Worm (Caenorhabditis elegans) whole organism, L4 larva: ENCODE measurements around the gene best-4.

Experiments
- F26F4.8 ChIP-seq: fragments of 200-800 bp; sonication (Bioruptor generic); conservative IDR thresholded peaks from 2 replicates; pipeline ENCODE4 v1.3.6; 2022; ENCODE audit warnings: missing genetic modification characterization, missing compliant biosample characterization
- F37D6.2 ChIP-seq: sonication (generic microtip); optimal IDR thresholded peaks from 2 replicates; lab custom pipeline; 2016; ENCODE audit warnings: mild to moderate bottlenecking, missing genetic modification characterization, missing compliant biosample characterization
- F49E8.2 ChIP-seq: sonication (generic microtip); optimal IDR thresholded peaks from 2 replicates; lab custom pipeline; 2016; ENCODE audit warnings: missing compliant biosample characterization, mild to moderate bottlenecking, missing genetic modification characterization, borderline replicate concordance
- T20F7.1 ChIP-seq: fragments of 200-800 bp; sonication (Bioruptor generic); optimal IDR thresholded peaks from 2 replicates; lab custom pipeline; 2018; ENCODE audit warnings: mild to moderate bottlenecking, missing genetic modification characterization, missing compliant biosample characterization
- T26A8.4 ChIP-seq: fragments of 200-800 bp; sonication (Bioruptor generic); IDR thresholded peaks from 2 replicates; pipeline ENCODE4 v1.3.6; 2022; ENCODE audit warnings: missing genetic modification characterization, missing compliant biosample characterization
- Y105C5A.15 ChIP-seq: fragments of 200-800 bp; sonication (Bioruptor generic); IDR thresholded peaks from 2 replicates; pipeline ENCODE4 v1.3.6; 2022; ENCODE audit warnings: missing genetic modification characterization, missing compliant biosample characterization
- Y48G9A.11 ChIP-seq: fragments of 200-800 bp; sonication (Bioruptor generic); IDR thresholded peaks from 2 replicates; pipeline ENCODE4 v1.3.6; 2022; ENCODE audit warnings: missing genetic modification reagents, missing genetic modification characterization, missing compliant biosample characterization
- Y75B8A.6 ChIP-seq: fragments of 200-800 bp; sonication (Bioruptor generic); IDR thresholded peaks from 2 replicates; pipeline ENCODE4 v1.3.6; 2022; ENCODE audit warnings: missing genetic modification reagents, missing genetic modification characterization, missing compliant biosample characterization
- ceh-44 ChIP-seq: fragments of 200-800 bp; sonication (Bioruptor generic); IDR thresholded peaks from 2 replicates; pipeline ENCODE4 v1.3.6; 2022; ENCODE audit warnings: missing genetic modification reagents, missing genetic modification characterization, missing compliant biosample characterization
- ceh-62 ChIP-seq: sonication (generic microtip); optimal IDR thresholded peaks from 2 replicates; lab custom pipeline; 2017; ENCODE audit warnings: missing biosample characterization, missing genetic modification characterization
- ces-1 ChIP-seq: fragments of 150-350 bp; sonication (generic microtip); optimal IDR thresholded peaks from 4 replicates; lab custom pipeline; 2014; ENCODE audit warnings: missing biosample characterization, missing genetic modification reagents, missing genetic modification characterization
- ctbp-1 ChIP-seq: fragments of 200-800 bp; sonication (Bioruptor generic); IDR thresholded peaks from 2 replicates; pipeline ENCODE4 v1.3.6; 2022; ENCODE audit warnings: missing genetic modification reagents, missing genetic modification characterization, missing compliant biosample characterization
- daf-19 ChIP-seq: fragments of 200-800 bp; sonication (Bioruptor generic); conservative IDR thresholded peaks from 2 replicates; pipeline ENCODE4 v1.3.6; 2022; ENCODE audit warnings: missing genetic modification characterization, missing compliant biosample characterization
- dmd-6 ChIP-seq: fragments of 200-800 bp; sonication (Bioruptor generic); IDR thresholded peaks from 2 replicates; pipeline ENCODE4 v1.3.6; 2022; ENCODE audit warnings: missing genetic modification reagents, missing genetic modification characterization, missing compliant biosample characterization
- dmd-8 ChIP-seq: fragments of 200-800 bp; sonication (Bioruptor generic); IDR thresholded peaks from 2 replicates; pipeline ENCODE4 v1.3.6; 2022; ENCODE audit warnings: missing genetic modification characterization, missing compliant biosample characterization
- fkh-10 ChIP-seq: fragments of 150-350 bp; optimal IDR thresholded peaks from 2 replicates; lab custom pipeline; 2014; ENCODE audit warnings: missing biosample characterization, missing genetic modification reagents, missing genetic modification characterization
- hlh-11 ChIP-seq: fragments of 200-800 bp; sonication (Bioruptor generic); optimal IDR thresholded peaks from 2 replicates; lab custom pipeline; 2018; ENCODE audit warnings: mild to moderate bottlenecking, missing genetic modification characterization, missing compliant biosample characterization
- hlh-30 ChIP-seq: sonication (generic microtip); optimal IDR thresholded peaks from 2 replicates; lab custom pipeline; 2017; ENCODE audit warnings: antibody characterized with exemption, mild to moderate bottlenecking, missing genetic modification characterization, missing compliant biosample characterization; ENCODE audit not compliant: insufficient read depth
- hmg-1.1 ChIP-seq: fragments of 200-800 bp; sonication (Bioruptor generic); IDR thresholded peaks from 2 replicates; pipeline ENCODE4 v1.3.6; 2022; ENCODE audit warnings: missing genetic modification reagents, missing genetic modification characterization, missing compliant biosample characterization
- lin-13 ChIP-seq: fragments of 150-350 bp; optimal IDR thresholded peaks from 2 replicates; lab custom pipeline; 2014; ENCODE audit warnings: missing biosample characterization, missing genetic modification reagents, missing genetic modification characterization
- lin-29 ChIP-seq: fragments of 200-800 bp; sonication (Bioruptor generic); IDR thresholded peaks from 2 replicates; pipeline ENCODE4 v1.3.6; 2022; ENCODE audit warnings: missing genetic modification reagents, missing genetic modification characterization, missing compliant biosample characterization
- lin-38 ChIP-seq: fragments of 200-800 bp; sonication (Bioruptor generic); IDR thresholded peaks from 2 replicates; pipeline ENCODE4 v1.3.6; 2022; ENCODE audit warnings: missing genetic modification reagents, missing genetic modification characterization, missing compliant biosample characterization
- lin-39 ChIP-seq: fragments of 150-350 bp; optimal IDR thresholded peaks from 2 replicates; lab custom pipeline; 2014; ENCODE audit warnings: missing biosample characterization, missing genetic modification reagents, missing genetic modification characterization
- lir-3 ChIP-seq: sonication (generic microtip); optimal IDR thresholded peaks from 2 replicates; lab custom pipeline; 2016; ENCODE audit warnings: mild to moderate bottlenecking, missing genetic modification characterization, missing compliant biosample characterization
- lsy-2 ChIP-seq, 2 experiments: fragments of 150-350 bp in 1 of 2; sonication (generic microtip) in 1 of 2; optimal IDR thresholded peaks; 2 replicates each; lab custom pipeline; 2014 to 2017; ENCODE audit warnings: missing biosample characterization in 2 of 2, missing genetic modification characterization in 2 of 2
- madf-5 ChIP-seq, 2 experiments: fragments of 200-800 bp; sonication (Bioruptor generic); IDR thresholded peaks; 2 replicates each; pipeline ENCODE4 v1.3.6; 2022; ENCODE audit warnings: missing compliant biosample characterization in 2 of 2, missing genetic modification characterization in 2 of 2
- mdt-29 ChIP-seq: fragments of 200-800 bp; sonication (Bioruptor generic); IDR thresholded peaks from 2 replicates; pipeline ENCODE4 v1.3.6; 2022; ENCODE audit warnings: missing genetic modification reagents, missing genetic modification characterization, missing compliant biosample characterization
- mep-1 ChIP-seq: fragments of 150-350 bp; sonication (generic microtip); optimal IDR thresholded peaks from 3 replicates; lab custom pipeline; 2014; ENCODE audit warnings: missing biosample characterization, missing genetic modification characterization
- mes-2 ChIP-seq: sonication (generic microtip); optimal IDR thresholded peaks from 2 replicates; lab custom pipeline; 2016; ENCODE audit warnings: missing genotype, mild to moderate bottlenecking, missing genetic modification characterization, missing compliant biosample characterization; ENCODE audit not compliant: poor library complexity, severe bottlenecking
- mxl-3 ChIP-seq: fragments of 200-800 bp; sonication (Bioruptor generic); optimal IDR thresholded peaks from 2 replicates; lab custom pipeline; 2018; ENCODE audit warnings: mild to moderate bottlenecking, missing genetic modification characterization, missing compliant biosample characterization
- nhr-10 ChIP-seq: fragments of 150-350 bp; optimal IDR thresholded peaks from 2 replicates; lab custom pipeline; 2014; ENCODE audit warnings: missing biosample characterization, missing genetic modification characterization
- nhr-102 ChIP-seq: sonication (generic microtip); optimal IDR thresholded peaks from 2 replicates; lab custom pipeline; 2016; ENCODE audit warnings: mild to moderate bottlenecking, missing genetic modification characterization, moderate library complexity, missing compliant biosample characterization
- nhr-111 ChIP-seq: fragments of 200-800 bp; sonication (Bioruptor generic); optimal IDR thresholded peaks from 2 replicates; lab custom pipeline; 2018; ENCODE audit warnings: mild to moderate bottlenecking, missing genetic modification characterization, missing compliant biosample characterization
- nhr-28 ChIP-seq: fragments of 150-350 bp; optimal IDR thresholded peaks from 2 replicates; lab custom pipeline; 2014; ENCODE audit warnings: missing biosample characterization, missing genetic modification characterization
- nhr-41 ChIP-seq: fragments of 200-800 bp; sonication (Bioruptor generic); IDR thresholded peaks from 2 replicates; pipeline ENCODE4 v1.3.6; 2022; ENCODE audit warnings: missing genetic modification reagents, missing genetic modification characterization, missing compliant biosample characterization
- nhr-77 ChIP-seq: fragments of 150-350 bp; optimal IDR thresholded peaks from 2 replicates; lab custom pipeline; 2014; ENCODE audit warnings: missing biosample characterization, missing genetic modification characterization
- pha-4 ChIP-seq, 2 experiments: fragments of 150-350 bp in 1 of 2; fragments of 200-800 bp in 1 of 2; sonication (Bioruptor generic) in 1 of 2; IDR thresholded peaks in 1 of 2; optimal IDR thresholded peaks in 1 of 2; 2 replicates each; pipeline versions ENCODE4 v1.3.6 to Lab custom; 2014 to 2022; ENCODE audit warnings: missing genetic modification characterization in 2 of 2, missing genetic modification reagents in 2 of 2, missing biosample characterization in 1 of 2, missing compliant biosample characterization in 1 of 2
- php-3 ChIP-seq: fragments of 200-800 bp; sonication (Bioruptor generic); IDR thresholded peaks from 2 replicates; pipeline ENCODE4 v1.3.6; 2022; ENCODE audit warnings: missing genetic modification reagents, missing genetic modification characterization, missing compliant biosample characterization
- sdz-12 ChIP-seq: fragments of 200-800 bp; sonication (Bioruptor generic); optimal IDR thresholded peaks from 2 replicates; lab custom pipeline; 2018; ENCODE audit warnings: mild to moderate bottlenecking, missing genetic modification characterization, missing compliant biosample characterization
- snpc-4 ChIP-seq: fragments of 150-350 bp; optimal IDR thresholded peaks from 2 replicates; lab custom pipeline; 2014; ENCODE audit warnings: missing biosample characterization, missing genetic modification characterization
- tra-1 ChIP-seq: fragments of 200-800 bp; sonication (Bioruptor generic); IDR thresholded peaks from 2 replicates; pipeline ENCODE4 v1.3.6; 2022; ENCODE audit warnings: missing genetic modification reagents, missing genetic modification characterization, missing compliant biosample characterization
- unc-39 ChIP-seq: sonication (generic microtip); optimal IDR thresholded peaks from 2 replicates; lab custom pipeline; 2017; ENCODE audit warnings: missing biosample characterization, missing genetic modification characterization
- zag-1 ChIP-seq: fragments of 150-350 bp; optimal IDR thresholded peaks from 2 replicates; lab custom pipeline; 2014; ENCODE audit warnings: missing biosample characterization, missing genetic modification characterization
- zfp-2 ChIP-seq: sonication (generic microtip); optimal IDR thresholded peaks from 2 replicates; lab custom pipeline; 2016; ENCODE audit warnings: mild to moderate bottlenecking, missing genetic modification characterization, missing compliant biosample characterization
- zfp-3 ChIP-seq: fragments of 200-800 bp; sonication (Bioruptor generic); conservative IDR thresholded peaks from 2 replicates; pipeline ENCODE4 v1.3.6; 2022; ENCODE audit warnings: missing genetic modification reagents, missing genetic modification characterization, missing compliant biosample characterization
- zip-2 ChIP-seq: fragments of 150-350 bp; optimal IDR thresholded peaks from 2 replicates; lab custom pipeline; 2014; ENCODE audit warnings: missing biosample characterization, missing genetic modification characterization
- ztf-7 ChIP-seq: fragments of 150-350 bp; optimal IDR thresholded peaks from 2 replicates; lab custom pipeline; 2014; ENCODE audit warnings: missing biosample characterization, missing genetic modification characterization

best-4 gene

DNA sequence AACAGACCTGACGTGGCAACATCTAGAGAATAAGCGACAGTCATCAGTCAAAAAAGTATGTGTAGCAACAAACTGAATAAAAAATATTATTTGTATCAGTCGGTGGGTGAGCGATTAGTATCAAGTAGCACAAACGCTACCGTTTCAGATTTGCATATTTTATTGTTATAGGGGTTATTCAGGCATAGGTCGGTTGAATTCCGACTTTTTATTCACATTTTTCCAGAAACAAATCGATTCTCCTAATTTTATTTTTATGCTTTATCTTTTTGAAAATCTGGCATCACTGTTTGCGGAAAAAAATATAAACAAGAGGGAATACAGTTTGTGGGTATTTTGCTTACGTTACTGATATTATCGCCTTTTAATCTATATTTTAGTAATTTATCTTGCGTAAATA, at the start of gene best-4:
Gene best-4, minus strand, starts transcription at position 101 of the 400 bp plus-strand sequence.
- TF ChIP-seq nhr-41 (GFP tag; lab: Robert Waterston, UW): no peak
- TF ChIP-seq lir-3: no peak
- no peak for TF ChIP-seq lin-39
- no peak for TF ChIP-seq dmd-6 (GFP tag; lab: Robert Waterston, UW)
- no peak for TF ChIP-seq snpc-4 (tag; lab: Kevin White, UChicago)
- no peak for TF ChIP-seq mes-2 (tag; lab: Kevin White, UChicago)
- no peak for TF ChIP-seq T26A8.4 (GFP tag; lab: Robert Waterston, UW)
- no peak for TF ChIP-seq zfp-3 (GFP tag; lab: Robert Waterston, UW)
- no peak for TF ChIP-seq zag-1
- TF ChIP-seq nhr-77 (tag; lab: Kevin White, UChicago): no peak
- TF ChIP-seq ces-1 (GFP tag; lab: Kevin White, UChicago): no peak
- TF ChIP-seq pha-4 (GFP tag; IDR thresholded peaks at IDR 0.05; lab: Robert Waterston, UW): no peak
- no peak for TF ChIP-seq pha-4 (tag; optimal IDR thresholded peaks at IDR 0.05; lab: Kevin White, UChicago)
- no peak for TF ChIP-seq ceh-44
- no peak for TF ChIP-seq T20F7.1
- TF ChIP-seq mdt-29: no peak
- no peak for TF ChIP-seq unc-39
- TF ChIP-seq lin-13 (GFP tag; lab: Kevin White, UChicago): no peak
- no peak for TF ChIP-seq tra-1 (GFP tag; lab: Robert Waterston, UW)

DNA sequence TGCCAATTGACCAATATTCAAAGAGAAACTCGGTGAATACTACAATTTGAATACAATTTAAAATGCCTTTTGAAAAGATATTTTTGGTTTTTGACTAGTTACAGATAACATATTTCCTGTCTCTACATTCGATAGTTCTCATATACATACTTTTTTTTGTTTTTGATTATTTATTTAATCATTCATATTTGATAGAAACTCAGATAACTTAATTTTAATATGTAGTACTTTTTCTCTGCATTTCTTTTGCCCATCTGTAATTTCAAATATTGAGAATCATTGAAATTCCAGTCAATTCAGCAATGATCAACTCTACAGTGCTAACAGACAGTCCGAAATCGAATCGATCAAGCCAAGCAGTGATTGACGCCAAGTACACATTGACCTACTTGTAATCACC, 49.3 kb upstream of the best-4 start, which contains the start of gene C23H3.2:
Gene C23H3.2, plus strand, starts transcription at position 301 of the 400 bp plus-strand sequence.
- TF ChIP-seq dmd-8 (GFP tag; lab: Robert Waterston, UW) (no peak), lin-38 (GFP tag; lab: Robert Waterston, UW) (no peak), Y48G9A.11 (no peak), mes-2 (tag; lab: Kevin White, UChicago) (no peak), sdz-12 (GFP tag; lab: Kevin White, UChicago) (no peak), php-3 (GFP tag; lab: Robert Waterston, UW) (no peak), nhr-10 (tag; lab: Kevin White, UChicago) (no peak), ceh-62 (tag; lab: Kevin White, UChicago) (no peak), mep-1 (tag; lab: Kevin White, UChicago) (no peak), nhr-41 (GFP tag; lab: Robert Waterston, UW) (no peak), lsy-2 (tag; optimal IDR thresholded peaks at IDR 0.05; lab: Kevin White, UChicago) (no peak)

DNA sequence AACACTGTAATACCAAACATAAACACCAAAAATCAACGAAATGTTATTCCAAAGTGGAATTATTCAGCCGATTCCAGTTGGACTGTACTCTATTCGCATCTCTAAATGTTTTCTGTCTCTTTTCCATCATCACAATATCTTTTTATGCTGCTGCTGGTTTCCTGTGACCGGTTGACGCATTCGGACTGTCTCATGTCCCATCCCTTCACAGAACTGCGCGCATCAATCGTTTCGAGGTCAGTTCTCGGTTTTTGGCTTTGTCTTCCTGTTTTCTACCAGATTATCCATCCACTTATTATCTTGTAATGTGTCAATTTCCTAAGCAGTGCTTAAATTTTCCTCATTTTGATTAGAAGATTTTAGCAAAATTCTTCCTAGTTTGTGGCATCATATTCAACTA, 48.4 kb upstream of the best-4 start:
- no peak for TF ChIP-seq hmg-1.1
- no peak for TF ChIP-seq nhr-111 (GFP tag; lab: Kevin White, UChicago)
- TF ChIP-seq Y75B8A.6 (GFP tag; lab: Robert Waterston, UW): no peak
- TF ChIP-seq F37D6.2: no peak
- TF ChIP-seq daf-19 (GFP tag; lab: Robert Waterston, UW): no peak
- no peak for TF ChIP-seq zfp-3 (GFP tag; lab: Robert Waterston, UW)
- no peak for TF ChIP-seq zfp-2 (tag; lab: Kevin White, UChicago)
- peak; percentile 47 for TF ChIP-seq hlh-30 (tag; lab: Kevin White, UChicago)
- TF ChIP-seq ctbp-1 (GFP tag; lab: Robert Waterston, UW): no peak
- TF ChIP-seq nhr-102 (tag; lab: Kevin White, UChicago): no peak
- no peak for TF ChIP-seq mdt-29
- no peak for TF ChIP-seq fkh-10 (GFP tag; lab: Kevin White, UChicago)
- TF ChIP-seq nhr-28 (tag; lab: Kevin White, UChicago): peak; percentile 26
- TF ChIP-seq F26F4.8: no peak
- no peak for TF ChIP-seq lsy-2 (tag; optimal IDR thresholded peaks at IDR 0.05; lab: Kevin White, UChicago)
- no peak for TF ChIP-seq F49E8.2
- no peak for TF ChIP-seq snpc-4 (tag; lab: Kevin White, UChicago)
- TF ChIP-seq mes-2 (tag; lab: Kevin White, UChicago): no peak
- no peak for TF ChIP-seq ztf-7 (tag; lab: Kevin White, UChicago)
- no peak for TF ChIP-seq lin-29 (GFP tag; lab: Robert Waterston, UW)
- TF ChIP-seq zip-2 (tag; lab: Kevin White, UChicago): no peak
- no peak for TF ChIP-seq Y105C5A.15 (GFP tag; lab: Robert Waterston, UW)
- no peak for TF ChIP-seq sdz-12 (GFP tag; lab: Kevin White, UChicago)
- TF ChIP-seq madf-5 (GFP tag; IDR thresholded peaks at IDR 0.05; lab: Robert Waterston, UW): no peak
- no peak for TF ChIP-seq mxl-3 (GFP tag; lab: Kevin White, UChicago)
- TF ChIP-seq hlh-11 (tag; lab: Kevin White, UChicago): peak; percentile 22
